Fruit fly (Drosophila melanogaster): Measurements from ENCODE around the gene Phf5a.

- TF ChIP-seq CG16863 (GFP tag; optimal IDR thresholded peaks at IDR 0.05) (no peak), fd64A (GFP tag; optimal IDR thresholded peaks at IDR 0.05) (no peak), psq (GFP tag; optimal IDR thresholded peaks at IDR 0.05) (no peak), ERR (GFP tag; optimal IDR thresholded peaks at IDR 0.05) (no peak), rib (GFP tag; IDR thresholded peaks at IDR 0.05) (no peak), hb (GFP tag; IDR thresholded peaks at IDR 0.05; ENCODE audit: partially characterized antibody) (no peak), fru (optimal IDR thresholded peaks at IDR 0.05) (no peak), stwl (tag; optimal IDR thresholded peaks at IDR 0.05) (no peak), kah (GFP tag; optimal IDR thresholded peaks at IDR 0.05) (no peak), Stat92E (GFP tag; optimal IDR thresholded peaks at IDR 0.05) (no peak), CG4404 (GFP tag; IDR thresholded peaks at IDR 0.05) (no peak), Elba2 (GFP tag; optimal IDR thresholded peaks at IDR 0.05) (no peak), CG8944 (GFP tag; optimal IDR thresholded peaks at IDR 0.05) (no peak)
Observed at dm6 chr2L:6539623-6540381, 49.2 kb upstream of the Phf5a start.
